Fruit fly (Drosophila melanogaster) whole organism, embryonic: ENCODE results near the gene Mdh1.

ENCODE experiments used
- Atf-2 ChIP-seq: fragments of 200-800 bp; sonication (Bioruptor generic); optimal IDR thresholded peaks from 2 replicates; lab custom pipeline; 2016; ENCODE audit warnings: missing biosample characterization, missing genetic modification characterization
- Atf3 ChIP-seq: fragments of 200-800 bp; sonication (Bioruptor generic); optimal IDR thresholded peaks from 3 replicates; lab custom pipeline; 2016; ENCODE audit warnings: missing biosample characterization, missing genetic modification characterization
- Atf6 ChIP-seq: fragments of 200-800 bp; sonication (Bioruptor generic); IDR thresholded peaks from 2 replicates; pipeline ENCODE4 v1.3.6; 2022; ENCODE audit warnings: missing biosample characterization, missing genetic modification characterization
- CG10267 ChIP-seq: fragments of 200-800 bp; sonication (Bioruptor generic); optimal IDR thresholded peaks from 2 replicates; lab custom pipeline; 2018; ENCODE audit warnings: missing biosample characterization, mild to moderate bottlenecking, missing genetic modification characterization, moderate library complexity
- CG11398 ChIP-seq: fragments of 200-800 bp; sonication (Bioruptor generic); optimal IDR thresholded peaks from 2 replicates; lab custom pipeline; 2016; ENCODE audit warnings: missing biosample characterization, missing genetic modification characterization
- CG12155 ChIP-seq: fragments of 200-800 bp; sonication (Bioruptor generic); optimal IDR thresholded peaks from 3 replicates; lab custom pipeline; 2016; ENCODE audit warnings: missing biosample characterization, missing genetic modification characterization
- CG1603 ChIP-seq: fragments of 200-800 bp; sonication (Bioruptor generic); optimal IDR thresholded peaks from 2 replicates; lab custom pipeline; 2019; ENCODE audit warnings: missing biosample characterization, mild to moderate bottlenecking, missing genetic modification characterization, moderate library complexity
- CG17568 ChIP-seq: fragments of 200-800 bp; sonication (Bioruptor generic); optimal IDR thresholded peaks from 2 replicates; lab custom pipeline; 2018; ENCODE audit warnings: missing biosample characterization, mild to moderate bottlenecking, missing genetic modification characterization, moderate library complexity
- CG32532 ChIP-seq: fragments of 200-800 bp; sonication (Bioruptor generic); IDR thresholded peaks from 2 replicates; pipeline ENCODE4 v1.3.6; 2022; ENCODE audit warnings: missing biosample characterization, missing genetic modification characterization
- CG34376 ChIP-seq: fragments of 200-800 bp; sonication (Bioruptor generic); optimal IDR thresholded peaks from 2 replicates; lab custom pipeline; 2018; ENCODE audit warnings: missing biosample characterization, mild to moderate bottlenecking, missing genetic modification characterization
- CG42726 ChIP-seq: fragments of 200-800 bp; sonication (Bioruptor generic); IDR thresholded peaks from 2 replicates; pipeline ENCODE4 v1.3.6; 2022; ENCODE audit warnings: missing biosample characterization, missing genetic modification characterization; ENCODE audit not compliant: partially characterized antibody
- CG4707 ChIP-seq: fragments of 200-800 bp; sonication (Bioruptor generic); optimal IDR thresholded peaks from 2 replicates; lab custom pipeline; 2018; ENCODE audit warnings: missing biosample characterization, mild to moderate bottlenecking, missing genetic modification characterization, moderate library complexity
- CG4820 ChIP-seq: fragments of 200-800 bp; sonication (Bioruptor generic); optimal IDR thresholded peaks from 3 replicates; lab custom pipeline; 2016; ENCODE audit warnings: missing biosample characterization, missing genetic modification characterization
- CG5180 ChIP-seq: fragments of 200-800 bp; sonication (Bioruptor generic); optimal IDR thresholded peaks from 3 replicates; lab custom pipeline; 2017; ENCODE audit warnings: missing biosample characterization, missing genetic modification characterization, mild to moderate bottlenecking, moderate library complexity, missing genetic modification reagents
- CG5245 ChIP-seq: fragments of 200-800 bp; sonication (Bioruptor generic); optimal IDR thresholded peaks from 3 replicates; lab custom pipeline; 2016; ENCODE audit warnings: missing biosample characterization, missing genetic modification characterization
- CG6813 ChIP-seq: fragments of 200-800 bp; sonication (Bioruptor generic); optimal IDR thresholded peaks from 2 replicates; lab custom pipeline; 2017; ENCODE audit warnings: missing biosample characterization, missing genetic modification characterization, mild to moderate bottlenecking, moderate library complexity, missing genetic modification reagents
- CG7928 ChIP-seq: fragments of 200-800 bp; sonication (Bioruptor generic); optimal IDR thresholded peaks from 2 replicates; lab custom pipeline; 2017; ENCODE audit warnings: missing biosample characterization, mild to moderate bottlenecking, missing genetic modification characterization
- Camta ChIP-seq: fragments of 200-800 bp; sonication (Bioruptor generic); optimal IDR thresholded peaks from 2 replicates; lab custom pipeline; 2016; ENCODE audit warnings: missing biosample characterization, missing genetic modification characterization
- CoRest ChIP-seq: fragments of 200-800 bp; sonication (Bioruptor generic); optimal IDR thresholded peaks from 3 replicates; lab custom pipeline; 2018; ENCODE audit warnings: missing biosample characterization, mild to moderate bottlenecking, missing genetic modification characterization, moderate library complexity
- CrebB ChIP-seq: fragments of 200-800 bp; sonication (Bioruptor generic); optimal IDR thresholded peaks from 3 replicates; lab custom pipeline; 2018; ENCODE audit warnings: missing biosample characterization, mild to moderate bottlenecking, missing genetic modification characterization
- D19A ChIP-seq: fragments of 200-800 bp; optimal IDR thresholded peaks from 3 replicates; lab custom pipeline; 2019; ENCODE audit warnings: missing biosample characterization, mild to moderate bottlenecking, missing genetic modification characterization, moderate library complexity
- D19B ChIP-seq: fragments of 200-800 bp; sonication (Bioruptor generic); optimal IDR thresholded peaks from 2 replicates; lab custom pipeline; 2017; ENCODE audit warnings: missing biosample characterization, mild to moderate bottlenecking, missing genetic modification characterization
- Ets97D ChIP-seq: fragments of 200-800 bp; sonication (Bioruptor generic); optimal IDR thresholded peaks from 3 replicates; lab custom pipeline; 2016; ENCODE audit warnings: missing biosample characterization, missing genetic modification characterization
- HLHmδ ChIP-seq: fragments of 200-800 bp; sonication (Bioruptor generic); optimal IDR thresholded peaks from 2 replicates; lab custom pipeline; 2018; ENCODE audit warnings: missing biosample characterization, mild to moderate bottlenecking, missing genetic modification characterization, moderate library complexity
- Hand ChIP-seq: fragments of 200-800 bp; sonication (Bioruptor generic); optimal IDR thresholded peaks from 2 replicates; lab custom pipeline; 2017; ENCODE audit warnings: mild to moderate bottlenecking, missing biosample characterization, missing genetic modification reagents, missing genetic modification characterization
- Neu2 ChIP-seq: fragments of 200-800 bp; sonication (Bioruptor generic); optimal IDR thresholded peaks from 3 replicates; lab custom pipeline; 2016; ENCODE audit warnings: missing biosample characterization, missing genetic modification characterization, borderline replicate concordance
- Six4 ChIP-seq: fragments of 200-800 bp; sonication (Bioruptor generic); optimal IDR thresholded peaks from 2 replicates; lab custom pipeline; 2016; ENCODE audit warnings: missing biosample characterization, missing genetic modification characterization
- Xrp1 ChIP-seq: fragments of 200-800 bp; sonication (Bioruptor generic); IDR thresholded peaks from 2 replicates; pipeline ENCODE4 v1.3.6; 2022; ENCODE audit warnings: missing biosample characterization, missing genetic modification characterization
- al ChIP-seq: fragments of 200-800 bp; sonication (Bioruptor generic); IDR thresholded peaks from 2 replicates; pipeline ENCODE4 v1.3.6; 2022; ENCODE audit warnings: missing biosample characterization, missing genetic modification characterization
- az2 ChIP-seq: fragments of 200-800 bp; sonication (Bioruptor generic); optimal IDR thresholded peaks from 3 replicates; lab custom pipeline; 2016; ENCODE audit warnings: missing biosample characterization, missing genetic modification characterization
- chn ChIP-seq: fragments of 200-800 bp; sonication (Bioruptor generic); optimal IDR thresholded peaks from 2 replicates; lab custom pipeline; 2016; ENCODE audit warnings: missing biosample characterization, missing genetic modification characterization
- ci ChIP-seq: fragments of 200-800 bp; sonication (Bioruptor generic); IDR thresholded peaks from 3 replicates; pipeline ENCODE4 v1.3.6; 2022; ENCODE audit warnings: missing biosample characterization, missing genetic modification characterization
- danr ChIP-seq: fragments of 200-800 bp; sonication (Bioruptor generic); IDR thresholded peaks from 2 replicates; pipeline ENCODE4 v1.3.6; 2022; ENCODE audit warnings: missing biosample characterization, missing genetic modification characterization
- exex ChIP-seq: fragments of 200-800 bp; sonication (Bioruptor generic); optimal IDR thresholded peaks from 4 replicates; lab custom pipeline; 2018; ENCODE audit warnings: missing biosample characterization, mild to moderate bottlenecking, missing genetic modification characterization, moderate library complexity
- ind ChIP-seq: fragments of 200-800 bp; sonication (Bioruptor generic); optimal IDR thresholded peaks from 3 replicates; lab custom pipeline; 2016; ENCODE audit warnings: missing biosample characterization, missing genetic modification characterization
- jumu ChIP-seq: fragments of 200-800 bp; sonication (Bioruptor generic); optimal IDR thresholded peaks from 3 replicates; lab custom pipeline; 2016; ENCODE audit warnings: missing biosample characterization, missing genetic modification characterization
- p53 ChIP-seq: fragments of 200-800 bp; sonication (Bioruptor generic); optimal IDR thresholded peaks from 2 replicates; lab custom pipeline; 2016; ENCODE audit warnings: missing biosample characterization, missing genetic modification characterization
- rib ChIP-seq: fragments of 200-800 bp; sonication (Bioruptor generic); IDR thresholded peaks from 2 replicates; pipeline ENCODE4 v1.3.6; 2022; ENCODE audit warnings: missing biosample characterization, missing genetic modification characterization
- shn ChIP-seq: fragments of 200-800 bp; sonication (Bioruptor generic); optimal IDR thresholded peaks from 3 replicates; lab custom pipeline; 2016; ENCODE audit warnings: missing biosample characterization, missing genetic modification characterization
- slbo ChIP-seq: fragments of 200-800 bp; sonication (Bioruptor generic); IDR thresholded peaks from 2 replicates; pipeline ENCODE4 v1.3.6; 2022; ENCODE audit warnings: missing biosample characterization, missing genetic modification characterization
- so ChIP-seq: fragments of 200-800 bp; sonication (Bioruptor generic); IDR thresholded peaks from 3 replicates; pipeline ENCODE4 v1.3.6; 2022; ENCODE audit warnings: missing biosample characterization, missing genetic modification characterization
- sob ChIP-seq: fragments of 200-800 bp; sonication (Bioruptor generic); IDR thresholded peaks from 2 replicates; pipeline ENCODE4 v1.3.6; 2022; ENCODE audit warnings: missing biosample characterization, missing genetic modification characterization
- ssp ChIP-seq: fragments of 200-800 bp; sonication (Bioruptor generic); IDR thresholded peaks from 2 replicates; pipeline ENCODE4 v1.3.6; 2022; ENCODE audit warnings: missing biosample characterization, missing genetic modification characterization
- tap ChIP-seq: fragments of 200-800 bp; optimal IDR thresholded peaks from 3 replicates; lab custom pipeline; 2019; ENCODE audit warnings: missing biosample characterization, mild to moderate bottlenecking, missing genetic modification characterization, moderate library complexity
- tgo ChIP-seq: fragments of 200-800 bp; sonication (Bioruptor generic); IDR thresholded peaks from 3 replicates; pipeline ENCODE4 v1.3.6; 2022; ENCODE audit warnings: missing biosample characterization, missing genetic modification characterization
- tin ChIP-seq: fragments of 200-800 bp; sonication (Bioruptor generic); optimal IDR thresholded peaks from 3 replicates; lab custom pipeline; 2016; ENCODE audit warnings: missing biosample characterization, missing genetic modification characterization
- tio ChIP-seq: fragments of 200-800 bp; sonication (Bioruptor generic); optimal IDR thresholded peaks from 2 replicates; lab custom pipeline; 2017; ENCODE audit warnings: missing biosample characterization, missing genetic modification characterization, inconsistent platforms
- vvl ChIP-seq: fragments of 200-800 bp; sonication (Bioruptor generic); IDR thresholded peaks from 2 replicates; pipeline ENCODE4 v1.3.6; 2022; ENCODE audit warnings: missing biosample characterization, missing genetic modification characterization
- wek ChIP-seq: fragments of 200-800 bp; sonication (Bioruptor generic); optimal IDR thresholded peaks from 3 replicates; lab custom pipeline; 2018; ENCODE audit warnings: missing biosample characterization, mild to moderate bottlenecking, missing genetic modification characterization, moderate library complexity
- yki ChIP-seq: fragments of >200 bp; optimal IDR thresholded peaks from 3 replicates; lab custom pipeline; 2018
- z ChIP-seq: fragments of 200-800 bp; sonication (Bioruptor generic); IDR thresholded peaks from 3 replicates; pipeline ENCODE4 v1.3.6; 2022; ENCODE audit warnings: missing biosample characterization, missing genetic modification characterization

The Mdh1 gene

dm6 chr2L:10386208-10386805 lies 9.8 kb downstream of the Mdh1 start, which contains the start of the genes Cdk1 and mRpS7 (continued):
- TF ChIP-seq z (GFP tag; lab: Robert Waterston, UW) (no peak), tin (peak; percentile 66), Atf3 (peak; percentile 68), sob (GFP tag; lab: Robert Waterston, UW) (peak; percentile 54; the same call in 1 of the 2 replicates), danr (GFP tag; lab: Robert Waterston, UW) (no peak), az2 (GFP tag; lab: Kevin White, UChicago) (peak; percentile 67), CG10267 (tag; lab: Kevin White, UChicago) (peak; percentile 74), HLHmδ (GFP tag; lab: Kevin White, UChicago) (no peak), D19B (GFP tag; lab: Kevin White, UChicago) (peak; percentile 59), CG11398 (GFP tag; lab: Kevin White, UChicago) (no peak), CrebB (tag; lab: Kevin White, UChicago) (no peak), ci (peak; percentile 82; the same call in 2 of the 3 replicates), Xrp1 (GFP tag; lab: Robert Waterston, UW) (peak; percentile 69), CG7928 (GFP tag; lab: Kevin White, UChicago) (peak; percentile 18), Ets97D (GFP tag; lab: Kevin White, UChicago) (peak; percentile 31), shn (GFP tag; lab: Kevin White, UChicago) (peak; percentile 31), tgo (peak; percentile 61), CG42726 (no peak), CG5245 (GFP tag; lab: Kevin White, UChicago) (peak; percentile 30), CG32532 (peak; percentile 77), CG17568 (no peak), Six4 (GFP tag; lab: Kevin White, UChicago) (peak; percentile 48), CG4707 (peak; percentile 12), tap (peak; percentile 61), exex (tag; lab: Kevin White, UChicago) (peak; percentile 39), vvl (GFP tag; lab: Robert Waterston, UW) (peak; percentile 77), jumu (GFP tag; lab: Kevin White, UChicago) (peak; percentile 33), D19A (tag; lab: Kevin White, UChicago) (peak; percentile 68), Camta (GFP tag; lab: Kevin White, UChicago) (peak; percentile 57), slbo (peak; percentile 78), CG1603 (tag; lab: Kevin White, UChicago) (peak; percentile 98), Atf6 (GFP tag; lab: Robert Waterston, UW) (peak; percentile 79), chn (GFP tag; lab: Kevin White, UChicago) (peak; percentile 44), Hand (no peak), al (GFP tag; lab: Robert Waterston, UW) (peak; percentile 54), ssp (GFP tag; lab: Robert Waterston, UW) (peak; percentile 71), CG12155 (GFP tag; lab: Kevin White, UChicago) (peak; percentile 69), p53 (GFP tag; lab: Kevin White, UChicago) (no peak), so (GFP tag; lab: Robert Waterston, UW) (0 out of 3 replicates have a peak, but pooled peaks have one; percentile 34), wek (peak; percentile 57), Atf-2 (GFP tag; lab: Kevin White, UChicago) (peak; percentile 38), CoRest (peak; percentile 90), tio (GFP tag; lab: Kevin White, UChicago) (peak; percentile 74), CG34376 (GFP tag; lab: Kevin White, UChicago) (no peak), rib (GFP tag; lab: Robert Waterston, UW) (no peak), CG6813 (GFP tag; lab: Kevin White, UChicago) (no peak), yki (lab: Kevin White, UChicago) (no peak), CG4820 (GFP tag; lab: Kevin White, UChicago) (peak; percentile 70), ind (GFP tag; lab: Kevin White, UChicago) (peak; percentile 77), CG5180 (GFP tag; lab: Kevin White, UChicago) (no peak), Neu2 (GFP tag; lab: Kevin White, UChicago) (no peak)
